Worm (Caenorhabditis elegans) whole organism, L3 larva: Measurements from ENCODE around the gene brc-1.
"Not testable (repeated sequence)": the region's sequence is repeated elsewhere in the genome, so short reads cannot be mapped to it uniquely, and the experiment has no call there.

Source experiments
- ceh-82 ChIP-seq: fragments of 150-350 bp; optimal IDR thresholded peaks from 2 replicates; lab custom pipeline; 2014; ENCODE audit warnings: missing biosample characterization, missing genetic modification characterization
- egl-5 ChIP-seq: fragments of 150-350 bp; optimal IDR thresholded peaks from 2 replicates; lab custom pipeline; 2017; ENCODE audit warnings: missing biosample characterization, missing genetic modification reagents, missing genetic modification characterization, inconsistent platforms
- fkh-10 ChIP-seq: sonication (generic microtip); optimal IDR thresholded peaks from 2 replicates; lab custom pipeline; 2017; ENCODE audit warnings: missing biosample characterization, missing genetic modification reagents, missing genetic modification characterization
- fkh-2 ChIP-seq: fragments of 150-350 bp; optimal IDR thresholded peaks from 2 replicates; lab custom pipeline; 2014; ENCODE audit warnings: missing biosample characterization, missing genetic modification reagents, missing genetic modification characterization
- fos-1 ChIP-seq: fragments of 150-350 bp; optimal IDR thresholded peaks from 2 replicates; lab custom pipeline; 2014; ENCODE audit warnings: missing biosample characterization, missing genetic modification characterization
- nhr-11 ChIP-seq: fragments of 150-350 bp; optimal IDR thresholded peaks from 2 replicates; lab custom pipeline; 2014; ENCODE audit warnings: missing biosample characterization, missing genetic modification characterization
- nhr-237 ChIP-seq: fragments of 150-350 bp; optimal IDR thresholded peaks from 2 replicates; lab custom pipeline; 2014; ENCODE audit warnings: missing biosample characterization, missing genetic modification characterization
- nhr-25 ChIP-seq: sonication (generic microtip); optimal IDR thresholded peaks from 2 replicates; lab custom pipeline; 2017; ENCODE audit warnings: missing biosample characterization, missing genetic modification characterization
- nhr-77 ChIP-seq: fragments of 150-350 bp; optimal IDR thresholded peaks from 2 replicates; lab custom pipeline; 2014; ENCODE audit warnings: missing biosample characterization, missing genetic modification characterization
- skn-1 ChIP-seq: fragments of 150-350 bp; optimal IDR thresholded peaks from 2 replicates; lab custom pipeline; 2014; ENCODE audit warnings: missing biosample characterization, missing genetic modification characterization

DNA sequence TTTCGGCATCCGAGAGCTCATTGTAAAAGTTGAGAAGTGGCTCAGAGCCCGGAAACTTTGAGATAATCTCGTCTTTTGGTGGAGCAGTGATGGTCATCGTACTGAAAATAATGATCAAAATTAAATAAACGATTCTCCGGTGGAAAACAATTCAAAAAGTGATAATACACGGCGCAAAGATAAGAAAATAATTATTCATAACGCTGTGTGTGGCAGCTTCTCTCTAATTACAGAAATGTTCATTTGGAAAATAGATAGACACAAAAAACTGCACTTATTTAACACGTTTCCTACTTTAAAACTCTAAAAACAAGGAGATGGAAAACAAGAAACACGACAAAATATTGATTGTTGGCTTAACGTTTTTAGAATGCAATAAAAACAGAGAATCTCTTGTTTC, 19.3 kb downstream of the brc-1 start, which contains the start of gene C36A4.4:
- TF ChIP-seq nhr-25 (tag; lab: Kevin White, UChicago); nhr-11 (tag; lab: Kevin White, UChicago); fkh-10 (GFP tag; lab: Kevin White, UChicago); nhr-237 (tag; lab: Kevin White, UChicago); fos-1 (tag; lab: Kevin White, UChicago); skn-1 (tag; lab: Kevin White, UChicago); nhr-77 (tag; lab: Kevin White, UChicago); ceh-82 (tag; lab: Kevin White, UChicago); fkh-2; egl-5 (tag; lab: Kevin White, UChicago): not testable (repeated sequence)
